Fruit fly (Drosophila melanogaster): ENCODE measurements around the gene Nmt.

The Nmt gene

DNA sequence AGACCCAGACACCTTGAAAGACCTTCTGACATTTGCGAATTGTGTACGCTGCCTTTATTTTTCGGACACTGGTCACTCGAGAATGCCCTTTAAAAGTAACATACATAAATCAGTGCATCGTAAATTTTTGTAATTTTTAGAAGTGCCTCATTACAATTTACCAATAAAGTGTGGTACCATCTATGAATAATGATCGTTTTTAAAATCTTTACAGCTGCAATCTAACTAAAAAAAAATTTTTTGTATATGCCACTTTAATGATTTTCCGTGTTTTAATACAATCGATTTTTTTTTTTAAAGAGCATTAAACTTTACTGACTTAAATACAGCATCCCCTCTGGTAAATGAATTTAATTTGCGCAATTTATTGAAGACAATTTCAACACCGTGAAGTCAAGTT, 21.1 kb downstream of the Nmt start (continued):
- TF ChIP-seq CG11762 (GFP tag; optimal IDR thresholded peaks at IDR 0.05; ENCODE audit: insufficient read depth) = peak; percentile 41
- no peak for TF ChIP-seq Hr38 (GFP tag; optimal IDR thresholded peaks at IDR 0.05)
- TF ChIP-seq CG16779 (tag; optimal IDR thresholded peaks at IDR 0.05) = no peak
- no peak for TF ChIP-seq CG11294 (GFP tag; IDR thresholded peaks at IDR 0.05)
- peak; percentile 63 for TF ChIP-seq OdsH (GFP tag; optimal IDR thresholded peaks at IDR 0.05)
- TF ChIP-seq Hr4 (GFP tag; optimal IDR thresholded peaks at IDR 0.05) = no peak
- TF ChIP-seq Sox15 (GFP tag; optimal IDR thresholded peaks at IDR 0.05) = peak; percentile 32
- no peak for TF ChIP-seq CG15336 (GFP tag; IDR thresholded peaks at IDR 0.05)

DNA sequence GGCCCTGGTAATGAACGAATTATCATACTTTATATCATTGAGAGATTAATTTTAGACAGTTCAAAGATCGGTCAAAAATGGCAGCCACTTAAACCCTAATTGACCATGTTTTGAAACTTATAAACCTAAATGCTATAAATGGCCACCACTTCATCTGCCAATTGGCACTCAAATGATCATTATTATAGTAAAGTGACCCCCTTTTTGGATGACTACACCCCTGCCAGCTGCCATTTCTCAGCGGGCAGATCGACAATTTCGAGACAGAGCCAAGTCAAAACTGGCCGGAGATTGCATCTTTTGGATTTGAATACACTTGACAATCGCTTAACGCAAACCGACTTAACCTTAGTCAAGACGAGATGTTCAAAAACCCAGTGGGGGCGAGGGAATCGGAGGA, 22.0 kb downstream of the Nmt start:
- TF ChIP-seq CG3032 (tag; optimal IDR thresholded peaks at IDR 0.05) (peak; percentile 34), CG34406 (GFP tag; optimal IDR thresholded peaks at IDR 0.05) (peak; percentile 45), Ets96B (tag; optimal IDR thresholded peaks at IDR 0.05) (peak; percentile 1), CG6276 (GFP tag; optimal IDR thresholded peaks at IDR 0.05) (peak; percentile 36), eg (GFP tag; IDR thresholded peaks at IDR 0.05) (peak; percentile 44; the same call in 1 of the 3 replicates), CG10669 (GFP tag; optimal IDR thresholded peaks at IDR 0.05) (peak; percentile 16), CG6163 (GFP tag; IDR thresholded peaks at IDR 0.05) (peak; percentile 68), salr (GFP tag; optimal IDR thresholded peaks at IDR 0.05) (no peak), Met (GFP tag; optimal IDR thresholded peaks at IDR 0.05) (peak; percentile 29), cyc (GFP tag; optimal IDR thresholded peaks at IDR 0.05) (peak; percentile 11), CG15336 (GFP tag; IDR thresholded peaks at IDR 0.05) (peak; percentile 41; the same call in 1 of the 2 replicates), Ets21C (GFP tag; optimal IDR thresholded peaks at IDR 0.05) (no peak), vri (GFP tag; optimal IDR thresholded peaks at IDR 0.05) (no peak), Sox14 (GFP tag; optimal IDR thresholded peaks at IDR 0.05) (no peak), CG32006 (GFP tag; optimal IDR thresholded peaks at IDR 0.05) (peak; percentile 22), net (GFP tag; optimal IDR thresholded peaks at IDR 0.05) (peak; percentile 15), pdm3 (GFP tag; optimal IDR thresholded peaks at IDR 0.05) (peak; percentile 31), lz (GFP tag; optimal IDR thresholded peaks at IDR 0.05) (peak; percentile 23), CG11762 (GFP tag; optimal IDR thresholded peaks at IDR 0.05; ENCODE audit: insufficient read depth) (no peak), ss (GFP tag; optimal IDR thresholded peaks at IDR 0.05) (peak in 1 of 2 experiments; percentile 22), acj6 (GFP tag; optimal IDR thresholded peaks at IDR 0.05) (peak; percentile 28), CG8632 (GFP tag; optimal IDR thresholded peaks at IDR 0.05) (peak; percentile 29), Eip78C (GFP tag) (peak; percentile 78), Smox (GFP tag; optimal IDR thresholded peaks at IDR 0.05) (peak; percentile 12), svp (GFP tag) (peak; percentile 75), CG6808 (GFP tag; optimal IDR thresholded peaks at IDR 0.05) (no peak), topi (GFP tag; optimal IDR thresholded peaks at IDR 0.05) (peak; percentile 22), Hr4 (GFP tag; optimal IDR thresholded peaks at IDR 0.05) (peak; percentile 15), esn (GFP tag; optimal IDR thresholded peaks at IDR 0.05) (peak; percentile 21), CG4318 (GFP tag; optimal IDR thresholded peaks at IDR 0.05) (no peak), OdsH (GFP tag; optimal IDR thresholded peaks at IDR 0.05) (peak; percentile 17), achi (GFP tag; optimal IDR thresholded peaks at IDR 0.05) (no peak), CG3919 (GFP tag; optimal IDR thresholded peaks at IDR 0.05) (peak; percentile 42)

DNA sequence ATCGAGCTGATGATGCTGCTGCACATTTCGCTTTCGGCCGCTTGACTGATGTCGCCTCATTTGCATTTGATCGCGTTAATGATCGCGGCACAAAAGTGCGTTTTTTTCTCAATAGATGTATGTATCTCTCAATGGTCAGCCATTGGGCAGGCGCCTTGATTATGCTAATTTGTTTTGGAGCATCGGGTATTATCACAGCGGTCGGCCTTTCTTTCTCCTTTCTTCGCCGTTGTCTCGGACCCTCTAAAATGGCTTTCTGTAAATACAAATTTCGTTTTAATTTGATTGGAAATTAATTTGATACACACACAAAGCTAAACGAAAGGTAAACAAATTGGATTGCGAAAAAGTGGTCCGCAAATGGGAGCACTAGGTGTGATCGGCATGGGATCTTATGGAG, 22.9 kb downstream of the Nmt start:
- TF ChIP-seq eg (GFP tag; IDR thresholded peaks at IDR 0.05) (no peak), CG10669 (GFP tag; optimal IDR thresholded peaks at IDR 0.05) (no peak), fd85E (GFP tag; optimal IDR thresholded peaks at IDR 0.05) (no peak), Gug (GFP tag; IDR thresholded peaks at IDR 0.05) (no peak), cyc (GFP tag; optimal IDR thresholded peaks at IDR 0.05) (no peak), CG6163 (GFP tag; IDR thresholded peaks at IDR 0.05) (no peak), CG16779 (tag; optimal IDR thresholded peaks at IDR 0.05) (no peak), lz (GFP tag; optimal IDR thresholded peaks at IDR 0.05) (no peak), svp (GFP tag) (no peak), CG11762 (GFP tag; optimal IDR thresholded peaks at IDR 0.05; ENCODE audit: insufficient read depth) (no peak), CG6276 (GFP tag; optimal IDR thresholded peaks at IDR 0.05) (no peak), pdm3 (GFP tag; optimal IDR thresholded peaks at IDR 0.05) (no peak), topi (GFP tag; optimal IDR thresholded peaks at IDR 0.05) (no peak), dsx (GFP tag; optimal IDR thresholded peaks at IDR 0.05; ENCODE audit: poor library complexity, severe bottlenecking) (no peak), OdsH (GFP tag; optimal IDR thresholded peaks at IDR 0.05) (no peak), CG10631 (GFP tag; optimal IDR thresholded peaks at IDR 0.05) (no peak), salr (GFP tag; optimal IDR thresholded peaks at IDR 0.05) (no peak), Met (GFP tag; optimal IDR thresholded peaks at IDR 0.05) (no peak), Lpt (GFP tag; optimal IDR thresholded peaks at IDR 0.05) (no peak), CG3032 (tag; optimal IDR thresholded peaks at IDR 0.05) (no peak)

Data from whole organism, prepupa.